Worm (Caenorhabditis elegans) whole organism, late embryonic: ENCODE results near the gene col-131.

Experiments used
- ama-1 ChIP-seq: fragments of 150-350 bp; optimal IDR thresholded peaks from 2 replicates; lab custom pipeline; 2014
- fkh-10 ChIP-seq: fragments of 150-350 bp; optimal IDR thresholded peaks from 2 replicates; lab custom pipeline; 2014; ENCODE audit warnings: missing biosample characterization, missing genetic modification reagents, missing genetic modification characterization

DNA sequence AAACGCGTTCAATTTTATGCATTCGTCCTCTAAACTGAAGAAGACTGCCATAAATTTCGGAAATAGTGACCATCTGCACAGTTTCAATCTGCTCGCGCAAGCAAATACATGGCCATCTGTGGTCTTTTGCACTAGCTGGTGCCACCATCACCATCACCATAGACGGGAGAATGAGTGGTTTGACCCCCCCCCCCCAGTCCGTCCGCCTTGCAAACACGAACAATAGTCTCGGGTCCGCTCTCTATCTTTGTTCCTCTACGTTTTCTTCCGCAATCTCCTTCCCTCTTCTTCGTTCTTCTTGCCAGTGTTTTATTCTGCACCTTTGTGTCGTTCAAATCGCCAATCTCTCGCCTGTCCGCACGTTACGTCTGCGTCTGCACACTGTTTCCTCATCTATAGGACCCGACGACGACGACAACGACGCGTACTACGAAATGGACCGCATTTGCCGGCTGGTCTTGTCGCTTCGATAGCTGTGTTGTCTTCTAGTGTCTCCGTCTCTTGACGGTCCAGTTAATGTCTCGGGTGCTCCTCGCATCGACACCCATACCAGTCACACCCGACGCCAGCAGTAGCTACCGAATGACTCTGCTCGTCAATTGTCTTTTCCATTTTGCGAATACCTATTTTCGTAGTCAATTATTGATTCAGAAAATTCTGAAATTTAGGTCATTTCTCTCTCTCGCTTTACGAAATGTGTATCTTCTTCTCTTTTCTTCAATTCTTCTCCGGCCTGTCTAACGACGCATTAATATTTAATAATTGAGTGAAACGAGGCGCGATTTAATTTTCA is 37.2 kb downstream of the col-131 start:
- TF ChIP-seq ama-1 = no peak
- TF ChIP-seq fkh-10 (GFP tag; lab: Kevin White, UChicago) = no peak
